Worm (Caenorhabditis elegans): ENCODE data around the gene math-40.

DNA sequence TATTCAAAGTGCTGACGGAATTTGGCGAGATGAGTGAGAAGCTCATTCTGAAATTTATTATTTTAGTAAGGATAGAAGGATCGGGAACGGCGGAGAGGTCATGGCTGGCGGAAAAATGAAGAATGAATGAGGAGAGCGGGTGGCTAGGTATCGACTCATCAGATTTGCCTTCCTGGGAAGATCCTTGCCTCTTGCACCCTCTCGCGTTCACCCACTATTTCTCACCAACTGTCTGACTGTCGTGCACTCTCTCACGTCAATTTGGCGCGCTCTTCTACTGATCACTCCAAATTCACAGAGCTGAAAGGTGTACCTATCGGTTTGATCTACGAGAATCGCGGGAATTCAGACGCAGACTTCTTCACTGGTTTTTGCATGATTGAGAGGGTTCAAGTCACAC lies 17.7 kb downstream of the math-40 start, which contains the start of gene fbxb-97:
- TF ChIP-seq ZK185.1 (tag; optimal IDR thresholded peaks at IDR 0.05; ENCODE audit: poor library complexity, severe bottlenecking): no peak
- TF ChIP-seq ekl-4 (GFP tag; IDR thresholded peaks at IDR 0.05): no peak
- no peak for TF ChIP-seq mes-4 (tag; optimal IDR thresholded peaks at IDR 0.05)
- TF ChIP-seq F57A8.1 (GFP tag; optimal IDR thresholded peaks at IDR 0.05): no peak
- TF ChIP-seq dpl-1 (GFP tag; optimal IDR thresholded peaks at IDR 0.05): no peak

All from whole organism, young adult.